Worm (Caenorhabditis elegans): ENCODE measurements around the gene Y97E10AR.6.

ce11 chrV:7964429-7964828, 49.3 kb downstream of the Y97E10AR.6 start:
- no peak for TF ChIP-seq W03F9.2 (tag; optimal IDR thresholded peaks at IDR 0.05)
- no peak for TF ChIP-seq dao-5 (tag; optimal IDR thresholded peaks at IDR 0.05)
- no peak for TF ChIP-seq him-1 (tag; optimal IDR thresholded peaks at IDR 0.05)
